Fruit fly (Drosophila melanogaster): ENCODE results near the gene CG6693.

DNA sequence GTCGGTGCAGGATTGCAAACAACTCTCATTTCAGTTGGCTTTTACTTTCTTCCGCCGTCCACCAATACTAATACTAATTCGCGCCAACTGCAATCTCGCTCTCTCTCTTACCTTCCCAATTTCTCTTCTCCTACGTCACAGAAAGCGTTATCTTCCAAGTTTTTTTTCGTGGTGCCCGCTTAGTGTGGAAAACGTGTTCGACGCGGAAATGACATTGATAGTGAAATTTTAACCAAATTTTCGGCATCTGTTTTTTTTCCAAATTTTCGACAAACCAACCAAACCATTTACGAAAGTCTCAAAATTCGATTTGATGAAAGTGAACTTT is 24.1 kb downstream of the CG6693 start, which contains the start of gene cu:
- no peak for TF ChIP-seq psq (optimal IDR thresholded peaks at IDR 0.05)
- TF ChIP-seq Myc (optimal IDR thresholded peaks at IDR 0.05), result no peak
- TF ChIP-seq insv (optimal IDR thresholded peaks at IDR 0.05), result no peak
- TF ChIP-seq Sin3A (optimal IDR thresholded peaks at IDR 0.05), result no peak
- no peak for TF ChIP-seq h (optimal IDR thresholded peaks at IDR 0.05)
- no peak for TF ChIP-seq ttk (optimal IDR thresholded peaks at IDR 0.05)

Measured in Kc167 (cell line).